Worm (Caenorhabditis elegans) whole organism, midembryonic: Measurements from ENCODE around the gene pqn-68.

Experiments used
- T22C8.4 ChIP-seq: fragments of 200-800 bp; sonication (Bioruptor generic); IDR thresholded peaks from 2 replicates; pipeline ENCODE4 v1.3.6; 2022; ENCODE audit warnings: missing genetic modification characterization, missing compliant biosample characterization
- cog-1 ChIP-seq: sonication (generic microtip); optimal IDR thresholded peaks from 2 replicates; lab custom pipeline; 2016; ENCODE audit warnings: missing genetic modification characterization, missing compliant biosample characterization
- flt-1 ChIP-seq: fragments of 200-800 bp; sonication (Bioruptor generic); IDR thresholded peaks from 2 replicates; pipeline ENCODE4 v1.3.6; 2022; ENCODE audit warnings: missing genetic modification characterization, missing compliant biosample characterization
- klf-2 ChIP-seq: fragments of 200-800 bp; sonication (Bioruptor generic); conservative IDR thresholded peaks from 2 replicates; pipeline ENCODE4 v1.3.6; 2022; ENCODE audit warnings: missing genetic modification reagents, missing genetic modification characterization, missing compliant biosample characterization
- med-1 ChIP-seq: sonication (generic microtip); optimal IDR thresholded peaks from 2 replicates; lab custom pipeline; 2017; ENCODE audit warnings: missing genetic modification characterization, mild to moderate bottlenecking, missing compliant biosample characterization, antibody characterized with exemption, missing genetic modification reagents; ENCODE audit not compliant: insufficient read depth
- ref-1 ChIP-seq: fragments of 200-800 bp; sonication (Bioruptor generic); conservative IDR thresholded peaks from 2 replicates; pipeline ENCODE4 v1.3.6; 2022; ENCODE audit warnings: missing genetic modification reagents, missing genetic modification characterization, missing compliant biosample characterization
- tab-1 ChIP-seq: fragments of 200-800 bp; sonication (Bioruptor generic); IDR thresholded peaks from 2 replicates; pipeline ENCODE4 v1.3.6; 2022; ENCODE audit warnings: missing genetic modification characterization, missing compliant biosample characterization
- ztf-23 ChIP-seq: fragments of 200-800 bp; sonication (Bioruptor generic); IDR thresholded peaks from 2 replicates; pipeline ENCODE4 v1.3.6; 2022; ENCODE audit warnings: missing genetic modification reagents, missing genetic modification characterization, missing compliant biosample characterization
- ztf-29 ChIP-seq: fragments of 200-800 bp; sonication (Bioruptor generic); IDR thresholded peaks from 2 replicates; pipeline ENCODE4 v1.3.6; 2022; ENCODE audit warnings: missing genetic modification reagents, missing genetic modification characterization, missing compliant biosample characterization

Gene pqn-68

ce11 chrV:12943399-12943798 lies 9.0 kb upstream of the pqn-68 start:
- TF ChIP-seq tab-1 (no peak), klf-2 (no peak), ztf-23 (GFP tag; lab: Robert Waterston, UW) (no peak), med-1 (GFP tag; lab: Kevin White, UChicago) (no peak), cog-1 (tag; lab: Kevin White, UChicago) (no peak), ztf-29 (GFP tag; lab: Robert Waterston, UW) (no peak), flt-1 (GFP tag; lab: Robert Waterston, UW) (no peak), T22C8.4 (GFP tag; lab: Robert Waterston, UW) (no peak), ref-1 (GFP tag; lab: Robert Waterston, UW) (no peak)

ce11 chrV:12944229-12944628 lies 8.2 kb upstream of the pqn-68 start, which contains the start of gene T16G1.3:
T16G1.3 (minus strand) TSS chrV:12944329.
- TF ChIP-seq tab-1 (no peak), cog-1 (tag; lab: Kevin White, UChicago) (no peak), ztf-23 (GFP tag; lab: Robert Waterston, UW) (no peak), med-1 (GFP tag; lab: Kevin White, UChicago) (no peak), ztf-29 (GFP tag; lab: Robert Waterston, UW) (no peak), klf-2 (no peak), flt-1 (GFP tag; lab: Robert Waterston, UW) (no peak)

ce11 chrV:12944775-12945174 lies 7.7 kb upstream of the pqn-68 start, which contains the start of gene grl-2:
grl-2 (plus strand) TSS chrV:12945075.
- no peak for TF ChIP-seq ztf-29 (GFP tag; lab: Robert Waterston, UW)
- no peak for TF ChIP-seq klf-2
- TF ChIP-seq med-1 (GFP tag; lab: Kevin White, UChicago), result no peak
- TF ChIP-seq ref-1 (GFP tag; lab: Robert Waterston, UW), result no peak
- no peak for TF ChIP-seq tab-1
- TF ChIP-seq T22C8.4 (GFP tag; lab: Robert Waterston, UW), result no peak
- no peak for TF ChIP-seq cog-1 (tag; lab: Kevin White, UChicago)
- TF ChIP-seq flt-1 (GFP tag; lab: Robert Waterston, UW), result no peak
- no peak for TF ChIP-seq ztf-23 (GFP tag; lab: Robert Waterston, UW)

- no peak for TF ChIP-seq ref-1 (GFP tag; lab: Robert Waterston, UW)
- no peak for TF ChIP-seq ztf-29 (GFP tag; lab: Robert Waterston, UW)
- no peak for TF ChIP-seq med-1 (GFP tag; lab: Kevin White, UChicago)
- no peak for TF ChIP-seq T22C8.4 (GFP tag; lab: Robert Waterston, UW)
- TF ChIP-seq ztf-23 (GFP tag; lab: Robert Waterston, UW), result no peak
- TF ChIP-seq flt-1 (GFP tag; lab: Robert Waterston, UW), result no peak
- TF ChIP-seq tab-1, result no peak
- TF ChIP-seq cog-1 (tag; lab: Kevin White, UChicago), result no peak
- no peak for TF ChIP-seq klf-2
Measured at ce11 chrV:12949607-12950006, 2.8 kb upstream of the pqn-68 start, which contains the start of gene T16G1.13. T16G1.13 (plus strand) TSS chrV:12949907.

ce11 chrV:12950812-12951528 lies 1.5 kb upstream of the pqn-68 start, which contains the start of the genes T16G1.9 and T16G1.18:
T16G1.9 (minus strand) TSS chrV:12950862.
T16G1.18 (plus strand) TSS chrV:12951304.
- no peak for TF ChIP-seq flt-1 (GFP tag; lab: Robert Waterston, UW)
- TF ChIP-seq cog-1 (tag; lab: Kevin White, UChicago), result peak; percentile 35

- TF ChIP-seq flt-1 (GFP tag; lab: Robert Waterston, UW) (no peak), klf-2 (no peak), ztf-29 (GFP tag; lab: Robert Waterston, UW) (no peak), ref-1 (GFP tag; lab: Robert Waterston, UW) (no peak), med-1 (GFP tag; lab: Kevin White, UChicago) (no peak), cog-1 (tag; lab: Kevin White, UChicago) (no peak), T22C8.4 (GFP tag; lab: Robert Waterston, UW) (no peak), tab-1 (no peak), ztf-23 (GFP tag; lab: Robert Waterston, UW) (no peak)
Measured at ce11 chrV:12953702-12954101, 1.3 kb downstream of the pqn-68 start, which contains the start of gene eif-3.K. eif-3.K (plus strand) TSS chrV:12954002.

- no peak for TF ChIP-seq ztf-29 (GFP tag; lab: Robert Waterston, UW)
- no peak for TF ChIP-seq T22C8.4 (GFP tag; lab: Robert Waterston, UW)
- no peak for TF ChIP-seq med-1 (GFP tag; lab: Kevin White, UChicago)
- TF ChIP-seq flt-1 (GFP tag; lab: Robert Waterston, UW), result no peak
- no peak for TF ChIP-seq tab-1
- TF ChIP-seq klf-2, result no peak
- TF ChIP-seq ztf-23 (GFP tag; lab: Robert Waterston, UW), result no peak
- no peak for TF ChIP-seq cog-1 (tag; lab: Kevin White, UChicago)
- no peak for TF ChIP-seq ref-1 (GFP tag; lab: Robert Waterston, UW)
Measured at ce11 chrV:12954261-12954660, 1.8 kb downstream of the pqn-68 start.

ce11 chrV:12961085-12961560 lies 8.7 kb downstream of the pqn-68 start, which contains the start of gene mpst-7:
mpst-7 (minus strand) TSS chrV:12961135.
- TF ChIP-seq ztf-29 (GFP tag; lab: Robert Waterston, UW), result no peak
- TF ChIP-seq cog-1 (tag; lab: Kevin White, UChicago), result no peak

- no peak for TF ChIP-seq med-1 (GFP tag; lab: Kevin White, UChicago)
- no peak for TF ChIP-seq flt-1 (GFP tag; lab: Robert Waterston, UW)
- TF ChIP-seq ref-1 (GFP tag; lab: Robert Waterston, UW), result no peak
- no peak for TF ChIP-seq cog-1 (tag; lab: Kevin White, UChicago)
- no peak for TF ChIP-seq klf-2
- no peak for TF ChIP-seq T22C8.4 (GFP tag; lab: Robert Waterston, UW)
- no peak for TF ChIP-seq tab-1
- no peak for TF ChIP-seq ztf-23 (GFP tag; lab: Robert Waterston, UW)
- no peak for TF ChIP-seq ztf-29 (GFP tag; lab: Robert Waterston, UW)
Measured at ce11 chrV:12963192-12963591, 10.8 kb downstream of the pqn-68 start, which contains the start of gene hrg-9. hrg-9 (minus strand) TSS chrV:12963343.
